Fruit fly (Drosophila melanogaster) Kc167 (cell line): Measurements from ENCODE around the gene CG16789.

ENCODE experiments used
- Myc ChIP-seq: fragments of >200 bp; optimal IDR thresholded peaks from 2 replicates; lab custom pipeline; 2017; ENCODE audit warnings: missing external identifiers
- Sin3A ChIP-seq: fragments of >200 bp; optimal IDR thresholded peaks from 2 replicates; lab custom pipeline; 2018; ENCODE audit warnings: missing external identifiers
- h ChIP-seq: fragments of >200 bp; optimal IDR thresholded peaks from 3 replicates; lab custom pipeline; 2018; ENCODE audit warnings: missing external identifiers
- insv ChIP-seq: fragments of >200 bp; optimal IDR thresholded peaks from 3 replicates; lab custom pipeline; 2018; ENCODE audit warnings: missing external identifiers
- psq ChIP-seq: fragments of >200 bp; optimal IDR thresholded peaks from 2 replicates; lab custom pipeline; 2017; ENCODE audit warnings: missing external identifiers
- ttk ChIP-seq: sonication (Bioruptor generic); optimal IDR thresholded peaks from 2 replicates; lab custom pipeline; 2017; ENCODE audit warnings: missing external identifiers

The CG16789 gene

dm6 chr3R:9593408-9594250 lies 27.6 kb downstream of the CG16789 start:
- TF ChIP-seq ttk: no peak
- TF ChIP-seq Sin3A: no peak
- TF ChIP-seq h (lab: Kevin White, UChicago): no peak
- no peak for TF ChIP-seq psq
- TF ChIP-seq Myc (lab: Kevin White, UChicago): no peak
- no peak for TF ChIP-seq insv

- TF ChIP-seq h (lab: Kevin White, UChicago) (no peak), psq (no peak), Sin3A (no peak), ttk (no peak), Myc (lab: Kevin White, UChicago) (no peak), insv (no peak)
Observed at dm6 chr3R:9594251-9594581, 28.2 kb downstream of the CG16789 start.

dm6 chr3R:9594839-9595238 lies 28.8 kb downstream of the CG16789 start:
- TF ChIP-seq Sin3A: no peak
- no peak for TF ChIP-seq h (lab: Kevin White, UChicago)
- TF ChIP-seq insv: no peak
- TF ChIP-seq ttk: no peak
- TF ChIP-seq psq: no peak
- TF ChIP-seq Myc (lab: Kevin White, UChicago): no peak

dm6 chr3R:9595681-9596357 lies 29.8 kb downstream of the CG16789 start:
- TF ChIP-seq insv (no peak), ttk (no peak), Myc (lab: Kevin White, UChicago) (no peak), h (lab: Kevin White, UChicago) (no peak), psq (no peak), Sin3A (no peak)

DNA sequence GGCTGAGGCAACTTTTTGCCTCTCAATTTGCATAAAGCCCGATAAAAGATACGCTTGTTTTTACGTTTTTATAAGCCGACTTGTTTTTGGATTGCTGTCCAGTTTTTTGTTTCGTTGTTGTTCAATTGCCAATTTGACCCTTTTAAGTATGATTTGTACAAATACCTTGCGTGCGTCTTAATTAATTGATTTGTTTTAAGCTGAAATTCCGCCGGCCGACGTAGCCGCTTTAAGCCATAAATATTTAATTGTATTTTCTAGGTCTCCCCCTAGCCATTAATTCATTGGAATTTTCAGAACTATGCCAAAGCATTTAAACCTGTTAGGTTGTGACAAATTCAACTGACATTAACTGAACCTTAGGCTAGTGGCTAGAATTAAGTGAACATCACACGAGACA lies 30.6 kb downstream of the CG16789 start:
- no peak for TF ChIP-seq Myc (lab: Kevin White, UChicago)
- no peak for TF ChIP-seq h (lab: Kevin White, UChicago)
- no peak for TF ChIP-seq insv
- TF ChIP-seq psq: no peak

- no peak for TF ChIP-seq ttk
- no peak for TF ChIP-seq Sin3A
- TF ChIP-seq psq: no peak
- no peak for TF ChIP-seq insv
- TF ChIP-seq Myc (lab: Kevin White, UChicago): no peak
- TF ChIP-seq h (lab: Kevin White, UChicago): no peak
Observed at dm6 chr3R:9598099-9598498, 32.1 kb downstream of the CG16789 start.

DNA sequence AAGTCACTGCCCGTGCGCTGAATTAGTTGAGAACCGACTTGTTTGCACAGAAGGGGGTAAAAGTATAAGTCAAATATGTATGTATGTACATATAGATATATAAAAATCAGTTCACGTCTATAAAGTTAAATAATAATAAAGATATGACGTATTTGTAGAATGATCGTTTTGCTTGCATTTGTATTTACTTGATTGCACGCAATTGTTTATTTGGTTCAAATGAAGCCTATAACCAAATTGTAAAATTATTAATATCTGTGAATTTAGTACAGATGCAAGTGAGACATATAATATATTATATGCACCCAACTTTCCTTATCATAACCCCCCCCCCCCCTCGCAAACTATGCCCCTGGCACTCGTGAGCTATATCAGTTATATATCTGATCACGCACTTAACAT lies 34.6 kb downstream of the CG16789 start:
- no peak for TF ChIP-seq Myc (lab: Kevin White, UChicago)
- no peak for TF ChIP-seq psq
- TF ChIP-seq h (lab: Kevin White, UChicago): no peak
- TF ChIP-seq Sin3A: no peak
- TF ChIP-seq insv: no peak
- TF ChIP-seq ttk: no peak

DNA sequence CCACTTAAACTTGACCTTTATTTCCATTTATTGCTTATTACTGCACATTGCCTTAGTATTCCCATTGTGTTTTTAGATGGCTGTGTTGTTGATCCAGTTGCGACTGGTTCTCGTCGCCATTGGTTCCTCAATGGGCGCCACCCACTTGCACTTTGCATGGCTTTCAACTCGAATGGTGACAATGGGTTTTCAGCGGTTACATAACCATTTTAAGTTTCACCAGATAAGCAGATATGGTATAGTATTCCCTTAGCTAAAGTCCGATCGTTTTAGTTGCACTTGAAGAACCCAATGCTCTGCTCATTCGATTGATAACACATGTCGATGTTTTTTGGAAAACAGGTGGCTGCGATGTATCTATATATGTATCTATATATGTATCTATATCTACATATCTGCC lies 36.0 kb downstream of the CG16789 start:
- no peak for TF ChIP-seq Sin3A
- TF ChIP-seq Myc (lab: Kevin White, UChicago): no peak

DNA sequence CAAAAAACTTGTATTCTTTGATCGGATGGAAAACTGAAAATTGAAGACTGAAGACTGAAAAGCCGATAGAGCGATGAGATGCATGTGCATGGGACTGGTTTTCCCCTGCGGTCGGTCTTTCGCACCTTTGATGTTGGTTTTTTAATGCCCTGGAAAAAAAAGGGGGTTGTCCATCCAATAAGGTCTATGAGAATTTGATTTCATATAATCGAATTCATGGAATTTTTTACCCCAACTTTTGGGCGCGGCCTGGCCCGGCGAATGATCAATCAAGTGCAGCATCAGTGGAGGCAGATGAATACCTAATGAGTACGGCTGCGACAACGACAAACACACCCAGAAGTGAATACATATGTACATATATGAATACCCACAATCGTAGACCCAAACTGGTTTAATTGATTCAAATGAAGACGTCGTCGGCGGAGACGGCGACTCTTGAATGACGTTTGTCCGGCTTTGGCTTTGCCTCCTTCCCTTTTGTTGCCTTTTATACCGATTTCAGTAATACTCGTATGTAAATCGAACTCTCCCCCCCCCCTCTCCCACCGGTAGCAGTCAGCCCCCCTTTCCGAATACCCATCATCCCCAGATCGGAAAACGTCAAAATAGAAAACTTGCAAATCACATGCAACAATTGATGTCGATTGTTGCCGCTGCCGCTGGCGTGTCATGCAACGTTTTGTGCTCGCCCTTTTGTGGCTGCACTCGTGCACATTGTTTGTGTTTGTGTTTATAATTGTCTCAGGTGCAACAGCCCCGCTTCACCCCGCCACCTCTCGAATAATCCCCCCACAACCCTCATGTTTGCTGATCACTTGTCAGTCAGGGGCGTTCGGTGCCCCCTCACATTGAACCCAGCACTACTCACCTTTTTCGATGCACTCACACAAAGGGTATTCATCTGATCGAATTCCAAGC lies 37.3 kb downstream of the CG16789 start:
- TF ChIP-seq psq (no peak), h (lab: Kevin White, UChicago) (no peak), insv (no peak), Sin3A (no peak), Myc (lab: Kevin White, UChicago) (no peak), ttk (no peak)

- TF ChIP-seq ttk: no peak
- no peak for TF ChIP-seq insv
- no peak for TF ChIP-seq psq
- no peak for TF ChIP-seq h (lab: Kevin White, UChicago)
- TF ChIP-seq Myc (lab: Kevin White, UChicago): no peak
- no peak for TF ChIP-seq Sin3A
Observed at dm6 chr3R:9604445-9605020, 38.5 kb downstream of the CG16789 start.

DNA sequence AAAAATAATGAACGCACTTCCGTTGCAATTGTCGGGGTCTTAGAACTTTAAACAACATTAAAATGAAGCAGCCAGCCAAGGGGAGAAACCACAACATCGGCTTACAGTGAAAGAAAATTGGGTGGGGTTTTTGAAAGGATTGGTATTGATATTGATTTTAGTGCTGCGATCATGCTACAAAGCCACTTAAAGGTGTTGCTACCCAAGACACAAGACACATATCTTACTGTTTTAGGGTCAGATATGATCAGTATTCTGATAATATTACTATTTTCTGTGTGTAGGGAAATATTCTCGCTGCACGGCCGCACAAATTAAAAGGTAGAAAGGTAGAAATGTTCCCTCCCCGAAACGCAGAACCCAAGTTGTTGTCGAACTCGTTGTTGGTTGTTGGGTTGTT lies 39.1 kb downstream of the CG16789 start:
- TF ChIP-seq insv: no peak
- TF ChIP-seq psq: no peak
- no peak for TF ChIP-seq h (lab: Kevin White, UChicago)
- TF ChIP-seq ttk: no peak
- TF ChIP-seq Sin3A: no peak
- TF ChIP-seq Myc (lab: Kevin White, UChicago): no peak

DNA sequence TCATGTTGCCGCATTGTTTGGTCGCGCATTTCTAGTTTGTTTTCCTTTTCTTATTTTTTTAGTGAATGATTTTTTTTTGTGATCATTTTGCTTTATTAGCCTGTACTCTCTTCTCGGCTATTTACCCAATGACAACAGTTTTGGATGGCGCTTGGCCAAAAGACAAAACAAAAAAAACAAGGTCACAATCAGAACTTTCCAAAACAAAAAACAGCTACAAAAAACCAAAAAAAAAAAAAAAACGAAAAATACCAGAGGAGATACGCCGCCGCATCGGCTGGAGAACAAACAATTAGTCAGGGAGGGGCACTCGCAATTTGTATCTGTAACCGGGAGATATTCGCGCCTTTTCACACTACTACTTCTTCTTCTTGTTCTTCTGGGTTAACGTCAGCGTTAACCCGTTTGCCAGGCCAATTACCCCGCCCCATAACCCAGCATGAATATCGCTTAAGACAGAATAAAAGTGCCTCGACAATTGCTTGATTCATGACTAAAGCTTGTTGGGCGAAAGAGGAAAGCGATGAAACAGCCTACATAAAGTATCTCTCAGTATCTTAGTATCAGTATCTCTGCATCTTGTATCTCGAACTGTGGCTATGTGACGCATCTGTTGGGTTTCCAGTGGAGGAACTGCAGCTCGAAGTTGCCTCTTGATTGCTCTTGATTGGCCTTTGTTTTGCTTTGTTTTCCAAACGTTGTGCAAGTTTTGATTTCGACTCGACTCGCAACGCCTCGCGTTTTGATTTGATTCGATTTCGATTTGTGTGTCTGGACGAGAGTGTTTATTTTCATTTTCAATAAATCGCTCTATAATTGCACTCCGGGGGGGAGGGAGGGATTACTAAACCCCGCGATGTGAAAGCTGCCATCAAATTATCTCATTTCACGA lies 41.2 kb downstream of the CG16789 start:
- TF ChIP-seq Sin3A: no peak
- no peak for TF ChIP-seq insv
- no peak for TF ChIP-seq psq
- TF ChIP-seq h (lab: Kevin White, UChicago): no peak
- no peak for TF ChIP-seq Myc (lab: Kevin White, UChicago)
- no peak for TF ChIP-seq ttk
